Fruit fly (Drosophila melanogaster) whole organism, pupa: ENCODE data around the gene TTLL4A.

Experiments used
- EcR ChIP-seq: fragments of 200-800 bp; sonication (Bioruptor generic); optimal IDR thresholded peaks from 3 replicates; lab custom pipeline; 2019; ENCODE audit warnings: missing biosample characterization, missing genetic modification characterization, mild to moderate bottlenecking, moderate library complexity, missing genetic modification reagents
- Snoo ChIP-seq: fragments of 200-800 bp; sonication (Bioruptor generic); optimal IDR thresholded peaks from 3 replicates; lab custom pipeline; 2017; ENCODE audit warnings: missing biosample characterization, mild to moderate bottlenecking, missing genetic modification characterization, inconsistent platforms
- rn ChIP-seq: fragments of 200-800 bp; sonication (Bioruptor generic); IDR thresholded peaks from 2 replicates; pipeline ENCODE4 v1.3.6; 2022; ENCODE audit warnings: missing biosample characterization, missing genetic modification characterization

DNA sequence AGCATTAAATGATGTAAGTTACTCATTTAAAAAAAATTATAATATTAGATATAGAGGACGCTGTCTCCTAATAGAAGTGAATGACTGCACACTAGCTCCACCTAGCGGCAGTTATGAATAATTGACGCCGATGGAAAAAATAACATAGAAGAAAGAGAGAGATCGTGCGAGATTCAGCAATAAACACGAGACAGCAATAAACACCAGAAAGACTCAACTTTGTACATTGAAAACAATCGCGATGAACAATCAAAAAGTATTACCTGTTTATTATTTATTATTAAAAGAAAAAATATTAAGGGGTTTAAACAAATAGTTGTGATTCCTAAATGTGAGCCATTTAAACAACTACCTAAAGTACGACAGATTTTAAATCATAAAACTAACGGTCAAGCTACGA lies 3.1 kb upstream of the TTLL4A start:
- TF ChIP-seq Snoo (tag; lab: Kevin White, UChicago) (no peak), rn (GFP tag; lab: Robert Waterston, UW) (no peak), EcR (GFP tag; lab: Kevin White, UChicago) (no peak)
